Fruit fly (Drosophila melanogaster) whole organism, embryonic: ENCODE measurements around the gene CG15262.

Source experiments
- Ada2b ChIP-seq: fragments of 200-800 bp; sonication (Bioruptor generic); IDR thresholded peaks from 2 replicates; pipeline ENCODE4 v1.3.6; 2022; ENCODE audit warnings: missing biosample characterization, missing genetic modification characterization
- B-H1 ChIP-seq: fragments of 200-800 bp; sonication (Bioruptor generic); IDR thresholded peaks from 3 replicates; pipeline ENCODE4 v1.3.6; 2022; ENCODE audit warnings: missing biosample characterization, missing genetic modification characterization
- CG10209 ChIP-seq: fragments of 200-800 bp; sonication (Bioruptor generic); optimal IDR thresholded peaks from 3 replicates; lab custom pipeline; 2017; ENCODE audit warnings: missing biosample characterization, mild to moderate bottlenecking, missing genetic modification characterization, missing genetic modification reagents
- CG11085 ChIP-seq: fragments of 200-800 bp; sonication (Bioruptor generic); IDR thresholded peaks from 2 replicates; pipeline ENCODE4 v1.3.6; 2022; ENCODE audit warnings: missing biosample characterization, missing genetic modification characterization
- CG11695 ChIP-seq: fragments of 200-800 bp; sonication (Bioruptor generic); IDR thresholded peaks from 3 replicates; pipeline ENCODE4 v1.3.6; 2022; ENCODE audit warnings: missing biosample characterization, missing genetic modification characterization
- CG13624 ChIP-seq: fragments of 200-800 bp; sonication (Bioruptor generic); optimal IDR thresholded peaks from 2 replicates; lab custom pipeline; 2016; ENCODE audit warnings: missing biosample characterization, missing genetic modification characterization
- CG14441 ChIP-seq: fragments of 200-800 bp; sonication (Bioruptor generic); IDR thresholded peaks from 2 replicates; pipeline ENCODE4 v1.3.6; 2022; ENCODE audit warnings: missing biosample characterization, missing genetic modification characterization
- CG15514 ChIP-seq: fragments of 200-800 bp; sonication (Bioruptor generic); optimal IDR thresholded peaks from 3 replicates; lab custom pipeline; 2017; ENCODE audit warnings: missing biosample characterization, missing genetic modification characterization, mild to moderate bottlenecking, moderate library complexity, missing genetic modification reagents
- CG15696 ChIP-seq: fragments of 200-800 bp; sonication (Bioruptor generic); optimal IDR thresholded peaks from 2 replicates; lab custom pipeline; 2019; ENCODE audit warnings: missing biosample characterization, mild to moderate bottlenecking, missing genetic modification characterization, moderate library complexity
- CG18011 ChIP-seq: fragments of 200-800 bp; sonication (Bioruptor generic); optimal IDR thresholded peaks from 2 replicates; lab custom pipeline; 2017; ENCODE audit warnings: missing biosample characterization, missing genetic modification characterization, mild to moderate bottlenecking, moderate library complexity, missing genotype
- CG3281 ChIP-seq: fragments of 200-800 bp; sonication (Bioruptor generic); optimal IDR thresholded peaks from 3 replicates; lab custom pipeline; 2017; ENCODE audit warnings: missing biosample characterization, mild to moderate bottlenecking, missing genetic modification characterization
- CG4424 ChIP-seq: fragments of 200-800 bp; sonication (Bioruptor generic); optimal IDR thresholded peaks from 3 replicates; lab custom pipeline; 2016; ENCODE audit warnings: missing biosample characterization, missing genetic modification characterization
- CG7839 ChIP-seq: fragments of 200-800 bp; sonication (Bioruptor generic); optimal IDR thresholded peaks from 3 replicates; lab custom pipeline; 2018; ENCODE audit warnings: missing biosample characterization, mild to moderate bottlenecking, missing genetic modification characterization, moderate library complexity
- CG8388 ChIP-seq: fragments of 200-800 bp; sonication (Bioruptor generic); optimal IDR thresholded peaks from 2 replicates; lab custom pipeline; 2019; ENCODE audit warnings: missing biosample characterization, mild to moderate bottlenecking, missing genetic modification characterization, moderate library complexity
- CG9797 ChIP-seq: fragments of 200-800 bp; sonication (Bioruptor generic); optimal IDR thresholded peaks from 3 replicates; lab custom pipeline; 2018; ENCODE audit warnings: missing biosample characterization, mild to moderate bottlenecking, missing genetic modification characterization
- CG9817 ChIP-seq: fragments of 200-800 bp; sonication (Bioruptor generic); optimal IDR thresholded peaks from 2 replicates; lab custom pipeline; 2018; ENCODE audit warnings: missing biosample characterization, mild to moderate bottlenecking, missing genetic modification characterization, moderate library complexity
- CoRest ChIP-seq: fragments of 200-800 bp; sonication (Bioruptor generic); optimal IDR thresholded peaks from 3 replicates; lab custom pipeline; 2018; ENCODE audit warnings: missing biosample characterization, mild to moderate bottlenecking, missing genetic modification characterization, moderate library complexity
- Ets65A ChIP-seq: fragments of 200-800 bp; sonication (Bioruptor generic); peaks from one replicate; lab custom pipeline; 2016; ENCODE audit warnings: missing biosample characterization, missing genetic modification characterization
- Gsc ChIP-seq: fragments of 200-800 bp; sonication (Bioruptor generic); IDR thresholded peaks from 2 replicates; pipeline ENCODE4 v1.3.6; 2022; ENCODE audit warnings: missing biosample characterization, missing genetic modification characterization
- Gug ChIP-seq: fragments of 200-800 bp; sonication (Bioruptor generic); IDR thresholded peaks from 4 replicates; pipeline ENCODE4 v1.3.6; 2022; ENCODE audit warnings: missing biosample characterization, missing genetic modification characterization
- Myb ChIP-seq: fragments of 200-800 bp; sonication (Bioruptor generic); optimal IDR thresholded peaks from 2 replicates; lab custom pipeline; 2016; ENCODE audit warnings: missing biosample characterization, missing genetic modification characterization
- Opbp ChIP-seq: fragments of 200-800 bp; sonication (Bioruptor generic); IDR thresholded peaks from 3 replicates; pipeline ENCODE4 v1.3.6; 2022; ENCODE audit warnings: missing biosample characterization, missing genetic modification characterization; ENCODE audit not compliant: partially characterized antibody
- Rfx ChIP-seq: fragments of 200-800 bp; sonication (Bioruptor generic); IDR thresholded peaks from 2 replicates; pipeline ENCODE4 v1.3.6; 2022; ENCODE audit warnings: missing biosample characterization, missing genetic modification characterization
- Sox100B ChIP-seq: fragments of 200-800 bp; sonication (Bioruptor generic); optimal IDR thresholded peaks from 3 replicates; lab custom pipeline; 2018; ENCODE audit warnings: missing biosample characterization, mild to moderate bottlenecking, missing genetic modification characterization
- Taf1 ChIP-seq: fragments of 200-800 bp; sonication (Bioruptor generic); IDR thresholded peaks from 2 replicates; pipeline ENCODE4 v1.3.6; 2022; ENCODE audit warnings: missing biosample characterization, missing genetic modification characterization
- ab ChIP-seq: fragments of 200-800 bp; sonication (Bioruptor generic); optimal IDR thresholded peaks from 2 replicates; lab custom pipeline; 2016; ENCODE audit warnings: missing biosample characterization, missing genetic modification characterization
- abd-A ChIP-seq: fragments of 200-800 bp; sonication (Bioruptor generic); optimal IDR thresholded peaks from 3 replicates; lab custom pipeline; 2019; ENCODE audit warnings: missing biosample characterization, mild to moderate bottlenecking, missing genetic modification characterization, moderate library complexity
- al ChIP-seq: fragments of 200-800 bp; sonication (Bioruptor generic); IDR thresholded peaks from 2 replicates; pipeline ENCODE4 v1.3.6; 2022; ENCODE audit warnings: missing biosample characterization, missing genetic modification characterization
- ase ChIP-seq: fragments of 200-800 bp; sonication (Bioruptor generic); IDR thresholded peaks from 3 replicates; pipeline ENCODE4 v1.3.6; 2022; ENCODE audit warnings: missing biosample characterization, missing genetic modification characterization
- cato ChIP-seq: fragments of 200-800 bp; sonication (Bioruptor generic); optimal IDR thresholded peaks from 2 replicates; lab custom pipeline; 2016; ENCODE audit warnings: missing biosample characterization, missing genetic modification characterization, borderline replicate concordance
- chif ChIP-seq, 2 experiments: fragments of 200-800 bp; sonication (Bioruptor generic); optimal IDR thresholded peaks; 3 replicates each; lab custom pipeline; 2016; ENCODE audit warnings: missing biosample characterization in 2 of 2, missing genetic modification characterization in 2 of 2
- chm ChIP-seq: fragments of 200-800 bp; sonication (Bioruptor generic); IDR thresholded peaks from 2 replicates; pipeline ENCODE4 v1.3.6; 2022; ENCODE audit warnings: missing biosample characterization, missing genetic modification characterization
- dmrt99B ChIP-seq: fragments of 200-800 bp; sonication (Bioruptor generic); optimal IDR thresholded peaks from 2 replicates; lab custom pipeline; 2018; ENCODE audit warnings: missing biosample characterization, mild to moderate bottlenecking, missing genetic modification characterization, moderate library complexity
- dpn ChIP-seq, 2 experiments: fragments of 200-800 bp; sonication (Bioruptor generic); optimal IDR thresholded peaks; 3 replicates each; lab custom pipeline; 2016; ENCODE audit warnings: missing biosample characterization in 2 of 2, missing genetic modification characterization in 2 of 2
- gem ChIP-seq: fragments of 200-800 bp; sonication (Bioruptor generic); optimal IDR thresholded peaks from 2 replicates; lab custom pipeline; 2019; ENCODE audit warnings: missing biosample characterization, mild to moderate bottlenecking, missing genetic modification characterization, moderate library complexity
- jing ChIP-seq: fragments of 200-800 bp; sonication (Bioruptor generic); optimal IDR thresholded peaks from 2 replicates; lab custom pipeline; 2018; ENCODE audit warnings: missing biosample characterization, mild to moderate bottlenecking, missing genetic modification characterization
- lmd ChIP-seq: fragments of 200-800 bp; sonication (Bioruptor generic); IDR thresholded peaks from 2 replicates; pipeline ENCODE4 v1.3.6; 2022; ENCODE audit warnings: missing biosample characterization, missing genetic modification characterization
- nerfin-2 ChIP-seq: fragments of 200-800 bp; sonication (Bioruptor generic); IDR thresholded peaks from 2 replicates; pipeline ENCODE4 v1.3.6; 2022; ENCODE audit warnings: missing biosample characterization, missing genetic modification characterization; ENCODE audit not compliant: partially characterized antibody
- org-1 ChIP-seq: fragments of 200-800 bp; sonication (Bioruptor generic); optimal IDR thresholded peaks from 2 replicates; lab custom pipeline; 2017; ENCODE audit warnings: missing biosample characterization, missing genetic modification characterization
- pho ChIP-seq: fragments of 200-800 bp; sonication (Bioruptor generic); optimal IDR thresholded peaks from 2 replicates; lab custom pipeline; 2016; ENCODE audit warnings: missing biosample characterization, missing genetic modification characterization
- prd ChIP-seq, 3 experiments: fragments of >200 bp in 2 of 3; fragments of 200-800 bp in 1 of 3; sonication (Bioruptor generic) in 1 of 3; optimal IDR thresholded peaks in 2 of 3; IDR thresholded peaks in 1 of 3; 2 replicates in 2 of 3; 3 replicates in 1 of 3; pipeline versions ENCODE4 v1.3.6 to Lab custom; 2017 to 2022; ENCODE audit warnings: missing biosample characterization in 1 of 3, missing genetic modification characterization in 1 of 3
- pum ChIP-seq: fragments of 200-800 bp; sonication (Bioruptor generic); optimal IDR thresholded peaks from 2 replicates; lab custom pipeline; 2016; ENCODE audit warnings: missing biosample characterization, missing genetic modification characterization
- sens-2 ChIP-seq: fragments of 200-800 bp; sonication (Bioruptor generic); IDR thresholded peaks from 2 replicates; pipeline ENCODE4 v1.3.6; 2022; ENCODE audit warnings: missing biosample characterization, missing genetic modification characterization
- slou ChIP-seq: fragments of 200-800 bp; sonication (Bioruptor generic); optimal IDR thresholded peaks from 3 replicates; lab custom pipeline; 2016; ENCODE audit warnings: missing biosample characterization, missing genetic modification characterization
- sr ChIP-seq: fragments of 200-800 bp; sonication (Bioruptor generic); IDR thresholded peaks from 3 replicates; pipeline ENCODE4 v1.3.6; 2022; ENCODE audit warnings: missing biosample characterization, missing genetic modification characterization
- stc ChIP-seq: fragments of 200-800 bp; sonication (Bioruptor generic); IDR thresholded peaks from 2 replicates; pipeline ENCODE4 v1.3.6; 2022; ENCODE audit warnings: missing biosample characterization, missing genetic modification characterization
- trem ChIP-seq: fragments of 200-800 bp; optimal IDR thresholded peaks from 3 replicates; lab custom pipeline; 2019; ENCODE audit warnings: missing biosample characterization, mild to moderate bottlenecking, missing genetic modification characterization, moderate library complexity
- unpg ChIP-seq: fragments of 200-800 bp; sonication (Bioruptor generic); optimal IDR thresholded peaks from 3 replicates; lab custom pipeline; 2018; ENCODE audit warnings: missing biosample characterization, mild to moderate bottlenecking, missing genetic modification characterization, moderate library complexity
- vvl ChIP-seq: fragments of 200-800 bp; sonication (Bioruptor generic); IDR thresholded peaks from 2 replicates; pipeline ENCODE4 v1.3.6; 2022; ENCODE audit warnings: missing biosample characterization, missing genetic modification characterization

The CG15262 gene

DNA sequence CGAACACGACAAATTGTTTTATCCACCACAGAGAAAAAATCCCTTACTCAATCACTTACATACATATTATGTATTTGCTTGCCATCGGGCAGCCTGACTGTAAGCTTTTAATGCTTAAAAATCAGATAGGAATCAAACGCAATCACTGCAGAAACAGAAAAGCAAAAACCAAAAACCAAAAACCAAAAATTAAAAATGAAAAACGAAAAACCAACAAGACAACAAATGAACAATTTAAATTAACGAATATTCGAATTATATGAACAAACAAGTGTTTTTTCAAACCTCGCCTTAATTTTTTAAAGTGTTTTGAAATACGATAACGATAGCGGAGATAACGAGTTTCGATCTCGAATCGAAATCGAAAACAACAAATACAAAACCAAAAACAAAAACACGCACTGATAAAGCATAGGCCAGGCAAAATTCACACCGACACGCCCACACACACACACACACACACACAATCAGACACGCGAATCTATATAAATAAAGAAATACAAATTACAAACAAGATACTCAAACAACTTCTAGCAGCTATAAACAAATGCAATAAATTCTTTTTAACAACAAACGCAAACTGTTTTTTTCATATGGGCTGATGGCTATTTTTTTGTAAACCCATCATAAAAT lies 43.3 kb upstream of the CG15262 start (continued):
- TF ChIP-seq trem, result peak; percentile 5
- TF ChIP-seq nerfin-2 (GFP tag; lab: Robert Waterston, UW), result 0 out of 2 replicates have a peak, but pooled peaks have one; percentile 14
- peak; percentile 49 for TF ChIP-seq CG4424 (GFP tag; lab: Kevin White, UChicago)
- peak; percentile 32 for TF ChIP-seq CG8388
- TF ChIP-seq ab (GFP tag; lab: Kevin White, UChicago), result no peak
- peak; percentile 60 for TF ChIP-seq lmd (GFP tag; lab: Robert Waterston, UW)
- TF ChIP-seq vvl (GFP tag; lab: Robert Waterston, UW), result peak; percentile 77
- peak; percentile 60 for TF ChIP-seq unpg (GFP tag; lab: Kevin White, UChicago)
- TF ChIP-seq slou (GFP tag; lab: Kevin White, UChicago), result no peak
- peak; percentile 45; the same call in 1 of the 3 replicates for TF ChIP-seq ase
- TF ChIP-seq sens-2 (GFP tag; lab: Robert Waterston, UW), result 0 out of 2 replicates have a peak, but pooled peaks have one; percentile 23
- peak; percentile 4 for TF ChIP-seq cato (GFP tag; lab: Kevin White, UChicago)
- TF ChIP-seq CG3281 (GFP tag; lab: Kevin White, UChicago), result peak; percentile 46
- peak; percentile 74 for TF ChIP-seq Rfx (GFP tag; lab: Robert Waterston, UW)
- no peak; the same call in 1 of the 2 replicates for TF ChIP-seq al (GFP tag; lab: Robert Waterston, UW)
- peak; percentile 17 for TF ChIP-seq pho
- no peak for TF ChIP-seq CG9797 (GFP tag; lab: Kevin White, UChicago)
- TF ChIP-seq Sox100B (GFP tag; lab: Kevin White, UChicago), result peak; percentile 18
- 0 out of 4 replicates have a peak, but pooled peaks have one; percentile 9 for TF ChIP-seq Gug (GFP tag; lab: Robert Waterston, UW)
- peak; percentile 57 for TF ChIP-seq CG13624 (GFP tag; lab: Kevin White, UChicago)
- TF ChIP-seq CG15696 (tag; lab: Kevin White, UChicago), result no peak
- TF ChIP-seq stc (GFP tag; lab: Robert Waterston, UW), result peak; percentile 48; the same call in 1 of the 2 replicates
- peak; percentile 39; the same call in 1 of the 3 replicates for TF ChIP-seq B-H1 (GFP tag; lab: Robert Waterston, UW)
- TF ChIP-seq gem (tag; lab: Kevin White, UChicago), result peak; percentile 76
- peak; percentile 5 for TF ChIP-seq CG9817 (tag; lab: Kevin White, UChicago)
- TF ChIP-seq CG7839, result peak; percentile 63
- no peak for TF ChIP-seq chm (GFP tag; lab: Robert Waterston, UW)
- TF ChIP-seq Opbp, result no peak
- no peak for TF ChIP-seq Gsc (GFP tag; lab: Robert Waterston, UW)
- TF ChIP-seq Myb (GFP tag; lab: Kevin White, UChicago), result peak; percentile 52
- peak; percentile 28 for TF ChIP-seq pum (GFP tag; lab: Kevin White, UChicago)
- no peak for TF ChIP-seq dmrt99B (tag; lab: Kevin White, UChicago)
- TF ChIP-seq prd (optimal IDR thresholded peaks at IDR 0.05; lab: Kevin White, UChicago), result no peak
- peak; percentile 46; the same call in 1 of the 3 replicates for TF ChIP-seq prd (GFP tag; IDR thresholded peaks at IDR 0.05; lab: Robert Waterston, UW)
- peak; percentile 43 to 50 for TF ChIP-seq dpn (GFP tag; optimal IDR thresholded peaks at IDR 0.05; lab: Kevin White, UChicago)
- peak; percentile 27; the same call in 1 of the 2 replicates for TF ChIP-seq CG11085 (GFP tag; lab: Robert Waterston, UW)
- peak; percentile 55; the same call in 1 of the 2 replicates for TF ChIP-seq Ada2b (GFP tag; lab: Robert Waterston, UW)
- TF ChIP-seq chif (GFP tag; optimal IDR thresholded peaks at IDR 0.05; lab: Kevin White, UChicago), result peak in 1 of 2 experiments; percentile 64
- TF ChIP-seq CoRest (tag; lab: Kevin White, UChicago), result peak; percentile 19
- TF ChIP-seq Taf1 (GFP tag; lab: Robert Waterston, UW), result no peak
- TF ChIP-seq Ets65A (GFP tag; lab: Kevin White, UChicago), result peak; percentile 91
- peak; percentile 57; the same call in 1 of the 3 replicates for TF ChIP-seq CG11695 (GFP tag; lab: Robert Waterston, UW)
- peak; percentile 23 for TF ChIP-seq CG10209 (GFP tag; lab: Kevin White, UChicago)
- TF ChIP-seq CG18011 (GFP tag; lab: Kevin White, UChicago), result peak; percentile 27
- TF ChIP-seq sr (GFP tag; lab: Robert Waterston, UW), result no peak
- TF ChIP-seq CG15514 (GFP tag; lab: Kevin White, UChicago), result peak; percentile 46
- no peak for TF ChIP-seq abd-A (tag; lab: Kevin White, UChicago)
- peak; percentile 20 for TF ChIP-seq org-1 (GFP tag; lab: Kevin White, UChicago)
- TF ChIP-seq CG14441 (GFP tag; lab: Robert Waterston, UW), result peak; percentile 52; the same call in 1 of the 2 replicates
- TF ChIP-seq jing (GFP tag; lab: Kevin White, UChicago), result no peak
